Worm (Caenorhabditis elegans): ENCODE data around the gene C50D2.10.

DNA sequence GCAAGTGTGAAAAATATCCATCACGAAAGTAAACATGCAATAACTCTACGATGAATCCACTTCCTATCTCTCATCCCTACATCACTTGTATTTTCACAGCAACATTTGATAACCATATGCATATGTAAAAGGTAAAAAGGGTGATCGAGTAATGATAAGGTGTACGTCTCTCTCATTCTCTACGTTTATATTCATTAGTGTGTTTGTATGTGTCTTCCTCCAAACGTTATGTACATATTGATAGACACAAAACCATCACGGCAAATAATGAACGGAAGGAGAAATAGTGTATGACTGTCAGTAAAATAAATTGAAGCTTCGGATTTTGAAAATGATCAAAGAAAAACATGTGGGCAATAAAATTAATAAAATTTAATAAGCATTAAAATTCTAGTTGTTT, 23.6 kb downstream of the C50D2.10 start:
- TF ChIP-seq nhr-90 (tag; optimal IDR thresholded peaks at IDR 0.05) (no peak), pha-4 (tag; optimal IDR thresholded peaks at IDR 0.05) (no peak), dpl-1 (GFP tag; optimal IDR thresholded peaks at IDR 0.05) (no peak), Y56A3A.18 (GFP tag; IDR thresholded peaks at IDR 0.05) (no peak)
